Fruit fly (Drosophila melanogaster): ENCODE results near the gene CG11694.
A peak's percentile ranks its signal among the peaks of the same experiment; 100 is the strongest.

The CG11694 gene

dm6 chr3R:8306188-8306926 is 5.6 kb downstream of the CG11694 start (continued):
- TF ChIP-seq peb (GFP tag; IDR thresholded peaks at IDR 0.05) = no peak
- TF ChIP-seq CG18619 (GFP tag; optimal IDR thresholded peaks at IDR 0.05) = no peak
- no peak for TF ChIP-seq CG3281 (GFP tag; optimal IDR thresholded peaks at IDR 0.05)
- no peak for TF ChIP-seq Sin3A (optimal IDR thresholded peaks at IDR 0.05)
- TF ChIP-seq bsh (GFP tag; optimal IDR thresholded peaks at IDR 0.05) = no peak
- TF ChIP-seq CG1233 (GFP tag; optimal IDR thresholded peaks at IDR 0.05) = no peak
- no peak for TF ChIP-seq CG7745 (tag; optimal IDR thresholded peaks at IDR 0.05)
- TF ChIP-seq pb (GFP tag; optimal IDR thresholded peaks at IDR 0.05) = no peak
- no peak for TF ChIP-seq Hmx (GFP tag; optimal IDR thresholded peaks at IDR 0.05)
- no peak for TF ChIP-seq cad (GFP tag; optimal IDR thresholded peaks at IDR 0.05)
- no peak for TF ChIP-seq toy (GFP tag; IDR thresholded peaks at IDR 0.05)
- TF ChIP-seq CG12744 (GFP tag; optimal IDR thresholded peaks at IDR 0.05) = no peak
- TF ChIP-seq tx (GFP tag; optimal IDR thresholded peaks at IDR 0.05) = no peak
- no peak for TF ChIP-seq CG10959 (GFP tag; IDR thresholded peaks at IDR 0.05)
- TF ChIP-seq CG17802 (tag; optimal IDR thresholded peaks at IDR 0.05) = no peak
- TF ChIP-seq seq (GFP tag; IDR thresholded peaks at IDR 0.05) = no peak
- peak; percentile 15; the same call in 1 of the 2 replicates for TF ChIP-seq unc-4 (GFP tag; IDR thresholded peaks at IDR 0.05; ENCODE audit: partially characterized antibody)
- no peak for TF ChIP-seq Taf1 (GFP tag; IDR thresholded peaks at IDR 0.05)
- peak; percentile 19 for TF ChIP-seq Scr (GFP tag; IDR thresholded peaks at IDR 0.05; ENCODE audit: partially characterized antibody)
- no peak for TF ChIP-seq Ada2b (GFP tag; IDR thresholded peaks at IDR 0.05)
- no peak for TF ChIP-seq CG4404 (GFP tag; IDR thresholded peaks at IDR 0.05)
- TF ChIP-seq CG14667 (GFP tag; IDR thresholded peaks at IDR 0.05) = no peak
- no peak for TF ChIP-seq ro (GFP tag; IDR thresholded peaks at IDR 0.05)
- no peak for TF ChIP-seq stc (GFP tag; IDR thresholded peaks at IDR 0.05)
- no peak for TF ChIP-seq unpg (GFP tag; optimal IDR thresholded peaks at IDR 0.05)
- TF ChIP-seq HmgZ (tag; optimal IDR thresholded peaks at IDR 0.05) = no peak
- TF ChIP-seq CG4617 (GFP tag; optimal IDR thresholded peaks at IDR 0.05; ENCODE audit: borderline replicate concordance) = no peak
- no peak for TF ChIP-seq vnd (GFP tag; IDR thresholded peaks at IDR 0.05; ENCODE audit: partially characterized antibody)
- no peak for TF ChIP-seq sd (tag; optimal IDR thresholded peaks at IDR 0.05)
- no peak for TF ChIP-seq CG13296 (GFP tag; optimal IDR thresholded peaks at IDR 0.05)
- no peak for TF ChIP-seq CG31441 (GFP tag; IDR thresholded peaks at IDR 0.05)
- no peak for TF ChIP-seq CG13123 (GFP tag; optimal IDR thresholded peaks at IDR 0.05)
- TF ChIP-seq Antp (GFP tag; optimal IDR thresholded peaks at IDR 0.05) = no peak
- no peak for TF ChIP-seq CG15514 (GFP tag; optimal IDR thresholded peaks at IDR 0.05)
- no peak for TF ChIP-seq dmrt99B (tag; optimal IDR thresholded peaks at IDR 0.05)
- no peak for TF ChIP-seq emc (GFP tag; optimal IDR thresholded peaks at IDR 0.05)
- no peak for TF ChIP-seq CG10979 (tag; optimal IDR thresholded peaks at IDR 0.05)
- no peak for TF ChIP-seq YL-1 (GFP tag; optimal IDR thresholded peaks at IDR 0.05)
- no peak for TF ChIP-seq oc (tag; optimal IDR thresholded peaks at IDR 0.05)
- TF ChIP-seq CG6813 (GFP tag; optimal IDR thresholded peaks at IDR 0.05) = no peak
- TF ChIP-seq CoRest (tag; optimal IDR thresholded peaks at IDR 0.05) = no peak
- TF ChIP-seq abd-A (tag; optimal IDR thresholded peaks at IDR 0.05) = no peak
- no peak for TF ChIP-seq MESR4 (GFP tag; optimal IDR thresholded peaks at IDR 0.05)
- peak; percentile 47; the same call in 2 of the 3 replicates for TF ChIP-seq CG34224 (GFP tag; IDR thresholded peaks at IDR 0.05; ENCODE audit: partially characterized antibody)
- no peak for TF ChIP-seq psq (GFP tag; optimal IDR thresholded peaks at IDR 0.05)
- no peak for TF ChIP-seq D19A (tag; optimal IDR thresholded peaks at IDR 0.05)
- TF ChIP-seq CG1024 (GFP tag; IDR thresholded peaks at IDR 0.05) = no peak
- peak; percentile 8 for TF ChIP-seq CG33557 (GFP tag; optimal IDR thresholded peaks at IDR 0.05)
- peak; percentile 73 for TF ChIP-seq Sry-β (GFP tag; optimal IDR thresholded peaks at IDR 0.05)
- peak; percentile 98 to 100 for TF ChIP-seq insv (GFP tag; optimal IDR thresholded peaks at IDR 0.05)

Data from whole organism, embryonic.